Worm (Caenorhabditis elegans) whole organism, L3 larva: ENCODE data around the gene ubh-3.

Source experiments
- R02D3.7 ChIP-seq: fragments of 150-350 bp; optimal IDR thresholded peaks from 2 replicates; lab custom pipeline; 2014; ENCODE audit warnings: missing biosample characterization, missing genetic modification characterization
- ZK546.5 ChIP-seq: sonication (generic microtip); optimal IDR thresholded peaks from 2 replicates; lab custom pipeline; 2017; ENCODE audit warnings: missing biosample characterization, missing genetic modification characterization
- ama-1 ChIP-seq: fragments of 150-350 bp; optimal IDR thresholded peaks from 2 replicates; lab custom pipeline; 2018
- ceh-16 ChIP-seq: sonication (generic microtip); optimal IDR thresholded peaks from 2 replicates; lab custom pipeline; 2017; ENCODE audit warnings: missing biosample characterization, missing genetic modification characterization
- ceh-28 ChIP-seq: fragments of 150-350 bp; optimal IDR thresholded peaks from 2 replicates; lab custom pipeline; 2014; ENCODE audit warnings: missing biosample characterization, missing genetic modification reagents, missing genetic modification characterization
- daf-12 ChIP-seq: fragments of 150-350 bp; optimal IDR thresholded peaks from 2 replicates; lab custom pipeline; 2014; ENCODE audit warnings: missing biosample characterization, missing genetic modification reagents, missing genetic modification characterization
- elt-2 ChIP-seq: sonication (generic microtip); optimal IDR thresholded peaks from 2 replicates; lab custom pipeline; 2016; ENCODE audit warnings: missing genetic modification reagents, mild to moderate bottlenecking, missing genetic modification characterization, missing compliant biosample characterization
- elt-3 ChIP-seq, 3 experiments: fragments of 150-350 bp in 1 of 3; sonication (generic microtip) in 2 of 3; optimal IDR thresholded peaks; 2 replicates in 2 of 3; 4 replicates in 1 of 3; lab custom pipeline; 2014 to 2017; ENCODE audit warnings: missing biosample characterization in 3 of 3, missing genetic modification characterization in 3 of 3
- eor-1 ChIP-seq, 2 experiments: fragments of 150-350 bp; optimal IDR thresholded peaks; 2 replicates each; lab custom pipeline; 2014 to 2018; ENCODE audit warnings: missing biosample characterization in 2 of 2, missing genetic modification characterization in 2 of 2
- fkh-10 ChIP-seq: sonication (generic microtip); optimal IDR thresholded peaks from 2 replicates; lab custom pipeline; 2017; ENCODE audit warnings: missing biosample characterization, missing genetic modification reagents, missing genetic modification characterization
- fkh-2 ChIP-seq: fragments of 150-350 bp; optimal IDR thresholded peaks from 2 replicates; lab custom pipeline; 2014; ENCODE audit warnings: missing biosample characterization, missing genetic modification reagents, missing genetic modification characterization
- fos-1 ChIP-seq: fragments of 150-350 bp; optimal IDR thresholded peaks from 2 replicates; lab custom pipeline; 2014; ENCODE audit warnings: missing biosample characterization, missing genetic modification characterization
- lsy-12 ChIP-seq: sonication (generic microtip); optimal IDR thresholded peaks from 2 replicates; lab custom pipeline; 2016; ENCODE audit warnings: mild to moderate bottlenecking, missing genetic modification characterization, missing compliant biosample characterization
- mdl-1 ChIP-seq: fragments of 150-350 bp; optimal IDR thresholded peaks from 2 replicates; lab custom pipeline; 2014; ENCODE audit warnings: missing biosample characterization, missing genetic modification characterization
- mml-1 ChIP-seq: fragments of 150-350 bp; sonication (generic microtip); optimal IDR thresholded peaks from 3 replicates; lab custom pipeline; 2014; ENCODE audit warnings: missing biosample characterization, missing genetic modification characterization
- nfya-1 ChIP-seq: sonication (generic microtip); optimal IDR thresholded peaks from 2 replicates; lab custom pipeline; 2017; ENCODE audit warnings: missing genetic modification characterization, mild to moderate bottlenecking, missing compliant biosample characterization, antibody characterized with exemption, moderate library complexity; ENCODE audit not compliant: insufficient read depth
- nhr-11 ChIP-seq: fragments of 150-350 bp; optimal IDR thresholded peaks from 2 replicates; lab custom pipeline; 2014; ENCODE audit warnings: missing biosample characterization, missing genetic modification characterization
- nhr-23 ChIP-seq: fragments of 150-350 bp; optimal IDR thresholded peaks from 2 replicates; lab custom pipeline; 2014; ENCODE audit warnings: missing biosample characterization, missing genetic modification reagents, missing genetic modification characterization
- nhr-237 ChIP-seq: fragments of 150-350 bp; optimal IDR thresholded peaks from 2 replicates; lab custom pipeline; 2014; ENCODE audit warnings: missing biosample characterization, missing genetic modification characterization
- nhr-25 ChIP-seq: sonication (generic microtip); optimal IDR thresholded peaks from 2 replicates; lab custom pipeline; 2017; ENCODE audit warnings: missing biosample characterization, missing genetic modification characterization
- nhr-28 ChIP-seq: fragments of 150-350 bp; optimal IDR thresholded peaks from 2 replicates; lab custom pipeline; 2014; ENCODE audit warnings: missing biosample characterization, missing genetic modification characterization
- nhr-43 ChIP-seq: sonication (generic microtip); optimal IDR thresholded peaks from 2 replicates; lab custom pipeline; 2016; ENCODE audit warnings: mild to moderate bottlenecking, missing genetic modification characterization, missing compliant biosample characterization; ENCODE audit not compliant: poor library complexity, severe bottlenecking
- nhr-67 ChIP-seq: fragments of 150-350 bp; optimal IDR thresholded peaks from 2 replicates; lab custom pipeline; 2014; ENCODE audit warnings: missing biosample characterization, missing genetic modification characterization
- nhr-76 ChIP-seq: fragments of 150-350 bp; sonication (generic microtip); optimal IDR thresholded peaks from 5 replicates; lab custom pipeline; 2014; ENCODE audit warnings: missing biosample characterization, missing genetic modification characterization
- nhr-77 ChIP-seq: fragments of 150-350 bp; optimal IDR thresholded peaks from 2 replicates; lab custom pipeline; 2014; ENCODE audit warnings: missing biosample characterization, missing genetic modification characterization
- pha-4 ChIP-seq: fragments of 150-350 bp; optimal IDR thresholded peaks from 2 replicates; lab custom pipeline; 2014; ENCODE audit warnings: missing biosample characterization, missing genetic modification reagents, missing genetic modification characterization
- skn-1 ChIP-seq: fragments of 150-350 bp; optimal IDR thresholded peaks from 2 replicates; lab custom pipeline; 2014; ENCODE audit warnings: missing biosample characterization, missing genetic modification characterization
- snpc-4 ChIP-seq: fragments of 150-350 bp; optimal IDR thresholded peaks from 2 replicates; lab custom pipeline; 2014; ENCODE audit warnings: missing biosample characterization, missing genetic modification characterization
- tbx-2 ChIP-seq: sonication (generic microtip); optimal IDR thresholded peaks from 2 replicates; lab custom pipeline; 2016; ENCODE audit warnings: mild to moderate bottlenecking, missing genetic modification characterization, missing compliant biosample characterization
- unc-62 ChIP-seq: fragments of 150-350 bp; sonication (generic microtip); optimal IDR thresholded peaks from 4 replicates; lab custom pipeline; 2014; ENCODE audit warnings: missing biosample characterization, missing genetic modification reagents, missing genetic modification characterization
- zag-1 ChIP-seq: fragments of 150-350 bp; optimal IDR thresholded peaks from 2 replicates; lab custom pipeline; 2014; ENCODE audit warnings: missing biosample characterization, missing genetic modification characterization
- ztf-11 ChIP-seq: fragments of 150-350 bp; optimal IDR thresholded peaks from 2 replicates; lab custom pipeline; 2014; ENCODE audit warnings: missing biosample characterization, missing genetic modification characterization
- ztf-4 ChIP-seq: fragments of 150-350 bp; optimal IDR thresholded peaks from 2 replicates; lab custom pipeline; 2014; ENCODE audit warnings: missing biosample characterization, missing genetic modification characterization

ubh-3 gene

DNA sequence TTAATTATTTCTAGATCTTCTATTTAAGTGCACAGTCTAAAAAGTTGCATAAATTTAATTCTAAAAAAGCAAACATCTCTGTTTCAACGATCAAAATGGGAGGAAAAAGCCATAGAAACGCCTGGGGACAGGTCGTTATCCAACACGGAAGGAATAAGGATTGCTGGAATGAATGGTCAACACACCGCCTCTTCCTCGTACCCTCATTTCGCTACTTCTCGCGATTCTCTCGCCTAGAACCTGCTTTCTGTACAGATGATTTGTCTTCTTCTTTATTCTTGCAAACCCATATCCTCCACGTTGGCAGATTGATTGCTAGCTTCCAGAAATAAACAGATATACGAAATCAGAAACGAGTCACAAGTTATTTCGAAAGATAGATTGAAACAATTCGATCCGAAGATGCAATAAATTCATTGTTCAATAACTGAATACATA lies 6.3 kb upstream of the ubh-3 start, which contains the start of gene dpy-11 (continued):
- peak; percentile 29 for TF ChIP-seq elt-2 (tag; lab: Kevin White, UChicago)

ce11 chrV:6513786-6514430 lies 5.3 kb upstream of the ubh-3 start:
- no peak for TF ChIP-seq nhr-237 (tag; lab: Kevin White, UChicago)
- TF ChIP-seq nhr-23 = peak; percentile 92
- TF ChIP-seq ceh-28 = peak; percentile 46
- peak; percentile 18 for TF ChIP-seq nhr-43 (tag; lab: Kevin White, UChicago)

DNA sequence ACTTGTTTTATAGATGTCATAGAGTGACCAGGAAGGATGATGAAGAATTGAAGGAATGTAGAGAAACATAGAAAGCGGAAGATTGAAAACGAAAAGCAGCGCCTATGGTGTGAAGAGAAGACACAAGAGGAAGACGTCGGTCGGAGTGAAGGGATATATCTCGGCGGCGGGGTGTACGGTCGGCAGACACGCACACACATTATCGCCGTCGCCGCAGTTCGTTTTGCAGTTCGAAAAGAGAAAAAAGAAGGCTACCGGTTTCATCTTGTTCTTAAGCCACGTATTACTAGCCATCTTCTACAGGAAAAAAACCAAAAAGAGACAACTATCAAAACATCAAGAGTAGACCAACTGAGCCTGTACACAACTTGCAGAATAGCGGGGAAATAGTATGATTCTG lies 4.8 kb upstream of the ubh-3 start:
- no peak for TF ChIP-seq daf-12 (tag; lab: Kevin White, UChicago)
- TF ChIP-seq snpc-4 (tag; lab: Kevin White, UChicago) = no peak
- TF ChIP-seq nhr-43 (tag; lab: Kevin White, UChicago) = peak; percentile 28
- TF ChIP-seq R02D3.7 (tag; lab: Kevin White, UChicago) = no peak
- TF ChIP-seq eor-1 (tag; optimal IDR thresholded peaks at IDR 0.05; lab: Kevin White, UChicago) = no peak
- TF ChIP-seq nhr-67 (tag; lab: Kevin White, UChicago) = no peak
- no peak for TF ChIP-seq ZK546.5 (tag; lab: Kevin White, UChicago)
- no peak for TF ChIP-seq mdl-1 (tag; lab: Kevin White, UChicago)
- peak; percentile 68 for TF ChIP-seq nhr-25
- no peak for TF ChIP-seq unc-62 (GFP tag; lab: Kevin White, UChicago)
- no peak for TF ChIP-seq lsy-12
- TF ChIP-seq nhr-23 = peak; percentile 1
- no peak for TF ChIP-seq fkh-10 (GFP tag; lab: Kevin White, UChicago)
- no peak for TF ChIP-seq ztf-4 (tag; lab: Kevin White, UChicago)

DNA sequence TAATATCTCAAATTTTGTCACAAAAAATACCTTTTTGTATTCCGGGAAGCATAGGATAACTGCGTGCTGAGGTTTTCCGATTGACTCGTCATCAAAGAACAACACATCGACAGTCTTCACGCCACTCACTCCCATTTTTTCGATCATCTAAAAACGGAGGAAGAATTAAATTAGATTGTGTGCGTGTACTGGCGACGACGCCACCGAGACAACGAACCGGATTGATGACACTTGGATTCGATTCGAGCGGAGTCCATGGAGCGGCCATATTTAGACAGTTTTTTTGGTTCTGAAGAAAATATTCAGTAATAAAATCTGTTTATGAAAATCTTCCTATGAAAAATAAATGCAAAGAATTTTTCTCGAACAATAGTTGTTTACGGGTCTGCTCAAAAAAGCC lies 2.5 kb upstream of the ubh-3 start, which contains the start of gene ubh-1:
Gene ubh-1 (minus strand): TSS at position 289 of the 400 bp plus-strand sequence.
- TF ChIP-seq R02D3.7 (tag; lab: Kevin White, UChicago) (no peak), nhr-23 (peak; percentile 51), ama-1 (lab: Kevin White, UChicago) (peak; percentile 52), nhr-76 (tag; lab: Kevin White, UChicago) (no peak), elt-3 (tag; optimal IDR thresholded peaks at IDR 0.05; lab: Kevin White, UChicago) (peak in 1 of 3 experiments; percentile 25)

ce11 chrV:6510622-6511021 lies 2.0 kb upstream of the ubh-3 start:
- TF ChIP-seq elt-3 (tag; optimal IDR thresholded peaks at IDR 0.05; lab: Kevin White, UChicago) = no peak
- no peak for TF ChIP-seq nhr-11
- no peak for TF ChIP-seq nhr-28
- TF ChIP-seq skn-1 (tag; lab: Kevin White, UChicago) = no peak
- no peak for TF ChIP-seq nhr-67 (tag; lab: Kevin White, UChicago)
- no peak for TF ChIP-seq mdl-1 (tag; lab: Kevin White, UChicago)
- TF ChIP-seq zag-1 = no peak
- no peak for TF ChIP-seq nhr-77 (tag; lab: Kevin White, UChicago)
- TF ChIP-seq daf-12 (tag; lab: Kevin White, UChicago) = no peak
- no peak for TF ChIP-seq fkh-2 (tag; lab: Kevin White, UChicago)
- TF ChIP-seq ZK546.5 (tag; lab: Kevin White, UChicago) = no peak
- TF ChIP-seq ceh-16 (tag; lab: Kevin White, UChicago) = no peak
- no peak for TF ChIP-seq nhr-76 (tag; lab: Kevin White, UChicago)
- no peak for TF ChIP-seq ama-1 (lab: Kevin White, UChicago)
- TF ChIP-seq tbx-2 (tag; lab: Kevin White, UChicago) = no peak
- no peak for TF ChIP-seq nhr-237 (tag; lab: Kevin White, UChicago)
- TF ChIP-seq ztf-4 (tag; lab: Kevin White, UChicago) = no peak
- no peak for TF ChIP-seq ztf-11 (tag; lab: Kevin White, UChicago)
- TF ChIP-seq, all 47 proteins: peak for 0

- TF ChIP-seq ztf-11 (tag; lab: Kevin White, UChicago) (no peak), pha-4 (tag; lab: Kevin White, UChicago) (no peak), nhr-76 (tag; lab: Kevin White, UChicago) (no peak), nhr-67 (tag; lab: Kevin White, UChicago) (no peak), mml-1 (tag; lab: Kevin White, UChicago) (no peak), snpc-4 (tag; lab: Kevin White, UChicago) (no peak), R02D3.7 (tag; lab: Kevin White, UChicago) (no peak), nhr-23 (no peak), unc-62 (GFP tag; lab: Kevin White, UChicago) (no peak), ZK546.5 (tag; lab: Kevin White, UChicago) (no peak), skn-1 (tag; lab: Kevin White, UChicago) (no peak), fkh-10 (GFP tag; lab: Kevin White, UChicago) (no peak), fos-1 (tag; lab: Kevin White, UChicago) (no peak), nfya-1 (tag; lab: Kevin White, UChicago) (no peak), nhr-43 (tag; lab: Kevin White, UChicago) (no peak), nhr-28 (no peak), elt-2 (tag; lab: Kevin White, UChicago) (no peak), nhr-77 (tag; lab: Kevin White, UChicago) (no peak)
Observed at ce11 chrV:6509717-6510116, 1.1 kb upstream of the ubh-3 start, which contains the start of gene ubh-2. TSS of gene ubh-2 (minus strand) at chrV:6509817.
